Worm (Caenorhabditis elegans) whole organism, early embryonic: ENCODE measurements around the gene deg-1.

Source experiments
- tbx-37 ChIP-seq: fragments of 200-800 bp; sonication (Bioruptor generic); conservative IDR thresholded peaks from 2 replicates; pipeline ENCODE4 v1.3.6; 2022; ENCODE audit warnings: missing genetic modification reagents, missing genetic modification characterization, missing compliant biosample characterization
- tra-4 ChIP-seq: sonication (generic microtip); optimal IDR thresholded peaks from 2 replicates; lab custom pipeline; 2017; ENCODE audit warnings: missing genetic modification characterization, missing compliant biosample characterization

DNA sequence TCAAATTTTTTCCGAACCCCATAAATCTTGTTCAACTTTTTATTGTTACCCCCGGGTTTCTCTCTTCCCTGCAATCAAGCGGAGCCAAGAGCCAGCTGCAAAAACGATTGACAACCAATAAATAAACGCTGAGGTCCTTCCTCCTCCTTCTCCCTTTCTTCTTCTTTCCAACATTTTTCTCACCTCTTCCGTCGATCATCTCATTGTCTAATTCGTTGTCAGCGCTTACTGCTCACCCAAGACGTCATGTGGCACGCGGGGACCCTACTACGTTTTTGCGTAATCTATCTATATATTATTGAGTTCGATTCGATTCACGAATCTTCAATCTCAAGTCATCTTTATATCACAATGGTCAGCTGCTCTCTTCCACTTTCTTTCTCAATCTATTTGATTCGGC lies 37.4 kb upstream of the deg-1 start:
- TF ChIP-seq tra-4 (tag; lab: Kevin White, UChicago): no peak
- TF ChIP-seq tbx-37 (GFP tag; lab: Robert Waterston, UW): no peak
